Worm (Caenorhabditis elegans): ENCODE data around the gene C45B11.8.

DNA sequence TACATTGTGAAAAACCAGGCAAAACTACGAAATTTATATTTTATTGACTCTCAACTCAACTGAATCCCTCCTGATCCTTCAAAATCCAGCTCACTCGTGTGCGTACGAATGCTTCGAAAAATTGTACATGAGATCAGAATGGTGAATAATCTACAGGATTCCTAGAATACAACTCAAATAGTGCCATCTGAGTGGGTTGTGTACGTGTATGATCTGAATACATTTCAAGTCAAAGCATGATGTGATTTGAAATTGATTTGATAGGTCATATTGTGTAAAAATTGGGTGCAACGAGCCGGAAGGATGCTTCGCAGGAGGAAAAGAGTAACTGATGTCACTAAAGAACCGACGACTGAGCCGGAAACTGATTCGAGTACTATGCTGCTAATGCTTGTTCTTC lies 29.8 kb upstream of the C45B11.8 start:
- TF ChIP-seq T22C8.4 (GFP tag; IDR thresholded peaks at IDR 0.05): no peak
- TF ChIP-seq flt-1 (GFP tag; IDR thresholded peaks at IDR 0.05): no peak
- no peak for TF ChIP-seq ztf-29 (GFP tag; IDR thresholded peaks at IDR 0.05)
- TF ChIP-seq tab-1 (GFP tag; IDR thresholded peaks at IDR 0.05): no peak
- no peak for TF ChIP-seq ztf-23 (GFP tag; IDR thresholded peaks at IDR 0.05)
- no peak for TF ChIP-seq med-1 (GFP tag; optimal IDR thresholded peaks at IDR 0.05; ENCODE audit: insufficient read depth)
- no peak for TF ChIP-seq klf-2 (GFP tag; conservative IDR thresholded peaks at IDR 0.05)
- no peak for TF ChIP-seq cog-1 (tag; optimal IDR thresholded peaks at IDR 0.05)
